Fruit fly (Drosophila melanogaster): ENCODE measurements around the gene Vps36.

Vps36 gene

dm6 chr3L:13502484-13503109, 10.3 kb downstream of the Vps36 start, which contains the start of gene Spt20:
Gene Spt20, plus strand, starts transcription at chr3L:13502707.
- no peak for TF ChIP-seq OdsH (GFP tag; optimal IDR thresholded peaks at IDR 0.05)
- TF ChIP-seq dmrt93B (GFP tag; optimal IDR thresholded peaks at IDR 0.05): no peak
- TF ChIP-seq brk (GFP tag; optimal IDR thresholded peaks at IDR 0.05): no peak
- TF ChIP-seq HLH106 (tag; optimal IDR thresholded peaks at IDR 0.05): no peak
- no peak for TF ChIP-seq CG32264 (GFP tag; optimal IDR thresholded peaks at IDR 0.05)
- no peak for TF ChIP-seq sv (GFP tag; optimal IDR thresholded peaks at IDR 0.05)
- TF ChIP-seq CG9705 (GFP tag; optimal IDR thresholded peaks at IDR 0.05): no peak

DNA sequence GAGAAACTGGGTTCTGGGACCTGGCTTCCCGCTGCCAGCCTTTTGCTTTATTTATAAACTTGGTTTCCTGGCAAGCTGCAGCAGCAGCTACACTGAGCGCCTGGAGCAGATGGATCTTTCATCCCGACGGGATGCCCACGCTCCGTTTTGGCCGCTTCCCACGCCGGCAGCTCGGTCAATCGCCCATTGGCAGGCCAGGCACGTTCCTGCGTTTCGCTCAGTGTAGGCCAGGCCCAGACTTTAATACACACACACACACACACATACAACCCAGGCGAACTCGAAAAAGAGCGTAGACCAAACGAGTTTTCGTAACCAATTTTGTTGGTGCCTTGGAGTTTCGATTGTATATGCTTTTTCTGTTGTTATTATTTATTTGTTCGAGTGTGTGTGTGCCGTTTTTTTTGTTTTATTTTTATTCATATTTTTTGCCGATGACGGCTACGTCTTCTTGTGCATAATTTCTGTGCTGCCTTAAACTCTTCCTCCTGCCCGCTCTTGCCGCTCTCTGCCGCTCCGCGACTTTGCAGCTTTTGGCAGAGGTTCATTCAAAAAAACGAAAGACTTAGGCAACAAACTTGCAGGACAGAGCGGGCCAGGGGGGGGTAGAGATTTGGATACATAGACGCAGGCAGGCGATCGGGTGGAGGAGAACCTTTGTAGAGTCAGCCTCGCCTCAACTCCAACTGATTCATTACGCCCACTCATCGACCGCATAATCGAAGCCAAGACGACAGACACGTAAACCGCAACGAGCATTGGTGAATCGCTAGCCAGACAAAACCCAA, 12.8 kb downstream of the Vps36 start:
- TF ChIP-seq OdsH (GFP tag; optimal IDR thresholded peaks at IDR 0.05) (peak; percentile 86), rgr (GFP tag; optimal IDR thresholded peaks at IDR 0.05) (peak; percentile 82), Rel (GFP tag; optimal IDR thresholded peaks at IDR 0.05) (peak; percentile 39), Rel (tag; optimal IDR thresholded peaks at IDR 0.05) (peak; percentile 67), h (GFP tag; optimal IDR thresholded peaks at IDR 0.05) (peak; percentile 87), Vsx2 (GFP tag; optimal IDR thresholded peaks at IDR 0.05; ENCODE audit: partially characterized antibody) (peak; percentile 28), fru (GFP tag; optimal IDR thresholded peaks at IDR 0.05) (peak; percentile 90), Hnf4 (GFP tag; optimal IDR thresholded peaks at IDR 0.05) (no peak), psq (GFP tag; optimal IDR thresholded peaks at IDR 0.05) (peak; percentile 72), CG32264 (GFP tag; optimal IDR thresholded peaks at IDR 0.05) (peak; percentile 43), Dfd (GFP tag; optimal IDR thresholded peaks at IDR 0.05) (peak; percentile 42), CG9705 (GFP tag; optimal IDR thresholded peaks at IDR 0.05) (peak; percentile 83), sv (GFP tag; optimal IDR thresholded peaks at IDR 0.05) (no peak), tai (GFP tag; optimal IDR thresholded peaks at IDR 0.05) (no peak), Sp1 (GFP tag; optimal IDR thresholded peaks at IDR 0.05) (peak; percentile 86), HLH106 (tag; optimal IDR thresholded peaks at IDR 0.05) (peak; percentile 89), ey (GFP tag; optimal IDR thresholded peaks at IDR 0.05) (peak; percentile 90), dmrt93B (GFP tag; optimal IDR thresholded peaks at IDR 0.05) (peak; percentile 63), br (GFP tag; optimal IDR thresholded peaks at IDR 0.05) (peak; percentile 91), foxo (GFP tag; optimal IDR thresholded peaks at IDR 0.05) (peak in 1 of 2 experiments; percentile 91), woc (GFP tag; optimal IDR thresholded peaks at IDR 0.05) (peak; percentile 88), Abd-B (GFP tag; optimal IDR thresholded peaks at IDR 0.05) (no peak), lola (GFP tag; optimal IDR thresholded peaks at IDR 0.05) (no peak)

DNA sequence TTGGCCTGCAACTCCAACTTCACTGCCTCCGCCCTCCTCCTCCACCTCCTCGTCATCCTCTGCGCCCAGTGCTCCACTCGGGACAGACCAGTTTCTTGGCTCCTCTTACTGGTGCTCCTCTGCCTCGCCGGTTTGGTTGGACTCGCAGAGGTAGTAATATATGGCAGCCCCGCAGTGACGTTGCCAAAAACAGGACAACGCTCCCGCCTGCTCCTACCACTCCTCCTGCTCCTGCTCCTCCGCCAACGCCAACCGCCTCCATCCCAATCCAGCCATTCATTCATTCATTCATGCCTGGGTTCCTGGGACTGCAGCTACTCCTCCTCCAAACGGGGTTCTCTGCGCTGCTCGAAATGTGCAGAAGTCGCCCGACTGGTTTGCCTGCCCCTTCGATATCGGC, 13.4 kb downstream of the Vps36 start:
- TF ChIP-seq foxo (GFP tag; optimal IDR thresholded peaks at IDR 0.05): no peak
- no peak for TF ChIP-seq Sp1 (GFP tag; optimal IDR thresholded peaks at IDR 0.05)
- peak; percentile 32 for TF ChIP-seq Vsx2 (GFP tag; optimal IDR thresholded peaks at IDR 0.05; ENCODE audit: partially characterized antibody)
- no peak for TF ChIP-seq Dfd (GFP tag; optimal IDR thresholded peaks at IDR 0.05)
- TF ChIP-seq Hr83 (GFP tag; optimal IDR thresholded peaks at IDR 0.05; ENCODE audit: poor library complexity, severe bottlenecking): peak; percentile 51
- no peak for TF ChIP-seq Myc (optimal IDR thresholded peaks at IDR 0.05)
- peak; percentile 62 for TF ChIP-seq Dif (GFP tag; optimal IDR thresholded peaks at IDR 0.05; ENCODE audit: partially characterized antibody)
- TF ChIP-seq usp (GFP tag; optimal IDR thresholded peaks at IDR 0.05): no peak
- TF ChIP-seq dsf (GFP tag; optimal IDR thresholded peaks at IDR 0.05; ENCODE audit: borderline replicate concordance): no peak

DNA sequence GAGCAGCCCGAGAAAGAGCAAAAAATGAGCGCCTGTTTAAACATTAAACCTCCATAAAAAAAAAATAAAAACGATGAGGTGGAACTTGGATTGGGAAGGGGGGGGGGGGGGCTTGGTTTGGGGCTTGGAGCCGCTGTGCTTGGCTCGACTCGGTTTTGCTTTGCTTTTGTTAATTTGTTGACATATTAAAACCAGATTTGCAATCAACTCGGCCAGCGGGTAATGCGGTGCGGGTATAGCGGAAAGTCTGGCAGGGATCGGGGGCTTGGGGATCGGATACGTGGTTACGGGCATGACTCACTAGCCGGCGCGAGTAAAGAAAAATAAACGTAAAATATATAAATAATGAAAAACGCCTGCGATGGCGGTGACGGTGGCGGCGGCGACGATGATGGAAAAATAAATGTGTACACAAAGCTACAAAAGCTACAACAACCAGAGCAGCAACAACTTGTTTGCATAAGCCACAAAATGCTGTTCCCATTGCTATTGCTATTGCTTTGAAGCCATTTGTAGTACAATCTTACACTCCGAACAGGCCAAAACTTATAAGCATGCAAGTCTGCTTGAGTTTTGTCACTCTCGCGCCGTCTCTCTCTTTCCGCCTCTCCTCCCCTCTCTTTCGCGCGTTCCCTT, 15.1 kb downstream of the Vps36 start:
- TF ChIP-seq CrebA (GFP tag; optimal IDR thresholded peaks at IDR 0.05; ENCODE audit: borderline replicate concordance) (no peak), lola (GFP tag; optimal IDR thresholded peaks at IDR 0.05) (no peak), Rel (GFP tag; optimal IDR thresholded peaks at IDR 0.05) (no peak), Rel (tag; optimal IDR thresholded peaks at IDR 0.05) (peak; percentile 48), Jra (GFP tag; optimal IDR thresholded peaks at IDR 0.05) (peak; percentile 7), Abd-B (GFP tag; optimal IDR thresholded peaks at IDR 0.05) (no peak), Vsx2 (GFP tag; optimal IDR thresholded peaks at IDR 0.05; ENCODE audit: partially characterized antibody) (peak; percentile 31), jim (GFP tag; optimal IDR thresholded peaks at IDR 0.05) (peak; percentile 80), dmrt93B (GFP tag; optimal IDR thresholded peaks at IDR 0.05) (no peak), dl (GFP tag; optimal IDR thresholded peaks at IDR 0.05; ENCODE audit: insufficient read depth in 1 of 2, partially characterized antibody in 2 of 2) (no peak), psq (GFP tag; optimal IDR thresholded peaks at IDR 0.05) (peak; percentile 20), foxo (GFP tag; optimal IDR thresholded peaks at IDR 0.05) (peak in 1 of 2 experiments; percentile 11), HLH106 (tag; optimal IDR thresholded peaks at IDR 0.05) (no peak), Dif (GFP tag; optimal IDR thresholded peaks at IDR 0.05; ENCODE audit: partially characterized antibody) (peak; percentile 37), br (GFP tag; optimal IDR thresholded peaks at IDR 0.05) (peak; percentile 9), OdsH (GFP tag; optimal IDR thresholded peaks at IDR 0.05) (no peak), Sp1 (GFP tag; optimal IDR thresholded peaks at IDR 0.05) (peak; percentile 39), CG32264 (GFP tag; optimal IDR thresholded peaks at IDR 0.05) (peak; percentile 0), Myc (optimal IDR thresholded peaks at IDR 0.05) (no peak), h (GFP tag; optimal IDR thresholded peaks at IDR 0.05) (peak; percentile 20), sv (GFP tag; optimal IDR thresholded peaks at IDR 0.05) (no peak), fru (GFP tag; optimal IDR thresholded peaks at IDR 0.05) (peak; percentile 34)

Measured in whole organism, wandering third instar larva.